Worm (Caenorhabditis elegans) whole organism, young adult: ENCODE data around the gene T04A8.13.
A peak's percentile ranks its signal among the peaks of the same experiment; 100 is the strongest.

Experiments used
- F57C9.4 ChIP-seq: sonication (generic microtip); optimal IDR thresholded peaks from 2 replicates; lab custom pipeline; 2017; ENCODE audit warnings: mild to moderate bottlenecking, missing genetic modification characterization, missing compliant biosample characterization
- K11D2.4 ChIP-seq: fragments of 200-800 bp; sonication (Bioruptor generic); IDR thresholded peaks from 2 replicates; pipeline ENCODE4 v1.3.6; 2022; ENCODE audit warnings: missing genetic modification reagents, missing genetic modification characterization, missing compliant biosample characterization
- Y53G8AR.9 ChIP-seq: fragments of 200-800 bp; sonication (Bioruptor generic); conservative IDR thresholded peaks from 2 replicates; pipeline ENCODE4 v1.3.6; 2022; ENCODE audit warnings: missing genetic modification reagents, missing genetic modification characterization, missing compliant biosample characterization
- ets-4 ChIP-seq: fragments of 200-800 bp; sonication (Bioruptor generic); optimal IDR thresholded peaks from 2 replicates; lab custom pipeline; 2018; ENCODE audit warnings: mild to moderate bottlenecking, missing genetic modification characterization, missing compliant biosample characterization
- mel-28 ChIP-seq: sonication (generic microtip); optimal IDR thresholded peaks from 2 replicates; lab custom pipeline; 2016; ENCODE audit warnings: borderline replicate concordance, mild to moderate bottlenecking, missing genetic modification characterization, missing compliant biosample characterization
- nhr-80 ChIP-seq: sonication (generic microtip); optimal IDR thresholded peaks from 2 replicates; lab custom pipeline; 2016; ENCODE audit warnings: missing genetic modification characterization, missing compliant biosample characterization
- zfh-2 ChIP-seq: fragments of 200-800 bp; sonication (Bioruptor generic); conservative IDR thresholded peaks from 2 replicates; pipeline ENCODE4 v1.3.6; 2022; ENCODE audit warnings: missing genetic modification reagents, missing genetic modification characterization, missing compliant biosample characterization
- ztf-28 ChIP-seq: fragments of 200-800 bp; sonication (Bioruptor generic); IDR thresholded peaks from 2 replicates; pipeline ENCODE4 v1.3.6; 2022; ENCODE audit warnings: missing genetic modification reagents, missing genetic modification characterization, missing compliant biosample characterization

- peak; percentile 91 for TF ChIP-seq ztf-28 (GFP tag; lab: Robert Waterston, UW)
- no peak for TF ChIP-seq mel-28
- peak; percentile 77 for TF ChIP-seq Y53G8AR.9 (GFP tag; lab: Robert Waterston, UW)
- TF ChIP-seq zfh-2, result no peak
- TF ChIP-seq F57C9.4, result peak; percentile 64
- TF ChIP-seq nhr-80 (tag; lab: Kevin White, UChicago), result peak; percentile 70
- TF ChIP-seq K11D2.4, result peak; percentile 65; the same call in 1 of the 2 replicates
- peak; percentile 77 for TF ChIP-seq ets-4 (GFP tag; lab: Kevin White, UChicago)
Measured at ce11 chrIII:4689595-4689994, 17.2 kb upstream of the T04A8.13 start.
